Fruit fly (Drosophila melanogaster) Kc167 (cell line): Measurements from ENCODE around the gene NimC2.

Experiments used
- Sin3A ChIP-seq: fragments of >200 bp; optimal IDR thresholded peaks from 2 replicates; lab custom pipeline; 2018; ENCODE audit warnings: missing external identifiers
- h ChIP-seq: fragments of >200 bp; optimal IDR thresholded peaks from 3 replicates; lab custom pipeline; 2018; ENCODE audit warnings: missing external identifiers
- psq ChIP-seq: fragments of >200 bp; optimal IDR thresholded peaks from 2 replicates; lab custom pipeline; 2017; ENCODE audit warnings: missing external identifiers

DNA sequence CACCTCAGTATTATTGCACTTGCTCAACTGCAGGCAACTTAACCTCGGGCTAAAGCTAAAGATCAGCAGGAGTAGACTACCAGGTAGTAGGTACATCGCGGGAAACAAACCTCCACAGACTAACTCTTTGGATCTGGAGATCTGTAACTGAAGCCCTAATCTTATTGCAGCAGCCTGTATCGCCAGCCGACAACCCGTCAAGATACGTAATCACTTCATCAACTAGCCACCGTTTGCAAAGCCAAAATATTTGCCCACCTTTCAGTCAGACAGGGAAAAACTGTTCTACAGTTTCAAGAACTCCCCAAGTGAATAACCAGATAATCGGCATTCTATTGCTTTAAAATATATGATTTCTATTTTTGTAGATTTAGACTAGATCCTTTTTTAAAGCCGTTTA is 51.5 kb downstream of the NimC2 start, which contains the start of gene CG18095:
- no peak for TF ChIP-seq h
- TF ChIP-seq Sin3A, result no peak
- no peak for TF ChIP-seq psq (lab: Kevin White, UChicago)
